Fruit fly (Drosophila melanogaster) whole organism, embryonic: ENCODE data around the gene CG42823.

Experiments
- CG10274 ChIP-seq: fragments of 200-800 bp; sonication (Bioruptor generic); optimal IDR thresholded peaks from 3 replicates; lab custom pipeline; 2017; ENCODE audit warnings: missing biosample characterization, mild to moderate bottlenecking, missing genetic modification characterization
- CG10979 ChIP-seq: fragments of 200-800 bp; sonication (Bioruptor generic); optimal IDR thresholded peaks from 2 replicates; lab custom pipeline; 2018; ENCODE audit warnings: missing biosample characterization, mild to moderate bottlenecking, missing genetic modification characterization, moderate library complexity
- CG11085 ChIP-seq: fragments of 200-800 bp; sonication (Bioruptor generic); IDR thresholded peaks from 2 replicates; pipeline ENCODE4 v1.3.6; 2022; ENCODE audit warnings: missing biosample characterization, missing genetic modification characterization
- CG11398 ChIP-seq: fragments of 200-800 bp; sonication (Bioruptor generic); optimal IDR thresholded peaks from 2 replicates; lab custom pipeline; 2016; ENCODE audit warnings: missing biosample characterization, missing genetic modification characterization
- CG11723 ChIP-seq: fragments of 200-800 bp; sonication (Bioruptor generic); optimal IDR thresholded peaks from 2 replicates; lab custom pipeline; 2017; ENCODE audit warnings: missing biosample characterization, mild to moderate bottlenecking, missing genetic modification characterization
- CG12104 ChIP-seq: fragments of 200-800 bp; sonication (Bioruptor generic); optimal IDR thresholded peaks from 3 replicates; lab custom pipeline; 2016; ENCODE audit warnings: missing biosample characterization, missing genetic modification characterization
- CG1233 ChIP-seq: fragments of 200-800 bp; sonication (Bioruptor generic); optimal IDR thresholded peaks from 4 replicates; lab custom pipeline; 2018; ENCODE audit warnings: missing biosample characterization, mild to moderate bottlenecking, missing genetic modification characterization
- CG12391 ChIP-seq: fragments of 200-800 bp; sonication (Bioruptor generic); optimal IDR thresholded peaks from 3 replicates; lab custom pipeline; 2018; ENCODE audit warnings: missing biosample characterization, mild to moderate bottlenecking, missing genetic modification characterization, moderate library complexity
- CG13123 ChIP-seq: fragments of 200-800 bp; sonication (Bioruptor generic); optimal IDR thresholded peaks from 2 replicates; lab custom pipeline; 2016; ENCODE audit warnings: missing biosample characterization, missing genetic modification characterization
- CG15011 ChIP-seq: fragments of 200-800 bp; sonication (Bioruptor generic); optimal IDR thresholded peaks from 3 replicates; lab custom pipeline; 2018; ENCODE audit warnings: missing biosample characterization, mild to moderate bottlenecking, missing genetic modification characterization
- CG15696 ChIP-seq: fragments of 200-800 bp; sonication (Bioruptor generic); optimal IDR thresholded peaks from 2 replicates; lab custom pipeline; 2019; ENCODE audit warnings: missing biosample characterization, mild to moderate bottlenecking, missing genetic modification characterization, moderate library complexity
- CG2120 ChIP-seq: fragments of 200-800 bp; sonication (Bioruptor generic); optimal IDR thresholded peaks from 3 replicates; lab custom pipeline; 2016; ENCODE audit warnings: missing biosample characterization, missing genetic modification characterization
- CG2678 ChIP-seq: fragments of 200-800 bp; sonication (Bioruptor generic); optimal IDR thresholded peaks from 3 replicates; lab custom pipeline; 2019; ENCODE audit warnings: missing biosample characterization, mild to moderate bottlenecking, missing genetic modification characterization, moderate library complexity
- CG32532 ChIP-seq: fragments of 200-800 bp; sonication (Bioruptor generic); IDR thresholded peaks from 2 replicates; pipeline ENCODE4 v1.3.6; 2022; ENCODE audit warnings: missing biosample characterization, missing genetic modification characterization
- CG43689 ChIP-seq: fragments of 200-800 bp; sonication (Bioruptor generic); IDR thresholded peaks from 2 replicates; pipeline ENCODE4 v1.3.6; 2022; ENCODE audit warnings: missing biosample characterization, missing genetic modification characterization
- CG5245 ChIP-seq: fragments of 200-800 bp; sonication (Bioruptor generic); optimal IDR thresholded peaks from 3 replicates; lab custom pipeline; 2016; ENCODE audit warnings: missing biosample characterization, missing genetic modification characterization
- CG6765 ChIP-seq: fragments of 200-800 bp; sonication (Bioruptor generic); optimal IDR thresholded peaks from 3 replicates; lab custom pipeline; 2017; ENCODE audit warnings: missing biosample characterization, mild to moderate bottlenecking, missing genetic modification characterization
- CG7839 ChIP-seq: fragments of 200-800 bp; sonication (Bioruptor generic); optimal IDR thresholded peaks from 3 replicates; lab custom pipeline; 2018; ENCODE audit warnings: missing biosample characterization, mild to moderate bottlenecking, missing genetic modification characterization, moderate library complexity
- CG9797 ChIP-seq: fragments of 200-800 bp; sonication (Bioruptor generic); optimal IDR thresholded peaks from 3 replicates; lab custom pipeline; 2018; ENCODE audit warnings: missing biosample characterization, mild to moderate bottlenecking, missing genetic modification characterization
- Camta ChIP-seq: fragments of 200-800 bp; sonication (Bioruptor generic); optimal IDR thresholded peaks from 2 replicates; lab custom pipeline; 2016; ENCODE audit warnings: missing biosample characterization, missing genetic modification characterization
- CoRest ChIP-seq: fragments of 200-800 bp; sonication (Bioruptor generic); optimal IDR thresholded peaks from 3 replicates; lab custom pipeline; 2018; ENCODE audit warnings: missing biosample characterization, mild to moderate bottlenecking, missing genetic modification characterization, moderate library complexity
- Dek ChIP-seq: fragments of 200-800 bp; sonication (Bioruptor generic); optimal IDR thresholded peaks from 3 replicates; lab custom pipeline; 2019; ENCODE audit warnings: missing biosample characterization, mild to moderate bottlenecking, missing genetic modification characterization, moderate library complexity
- Doc2 ChIP-seq: fragments of 200-800 bp; sonication (Bioruptor generic); IDR thresholded peaks from 2 replicates; pipeline ENCODE4 v1.3.6; 2022; ENCODE audit warnings: missing biosample characterization, missing genetic modification characterization
- Drgx ChIP-seq: fragments of 200-800 bp; sonication (Bioruptor generic); IDR thresholded peaks from 2 replicates; pipeline ENCODE4 v1.3.6; 2022; ENCODE audit warnings: missing biosample characterization, missing genetic modification characterization
- HmgZ ChIP-seq: fragments of 200-800 bp; sonication (Bioruptor generic); optimal IDR thresholded peaks from 2 replicates; lab custom pipeline; 2018; ENCODE audit warnings: missing biosample characterization, mild to moderate bottlenecking, missing genetic modification characterization
- Kr ChIP-seq: fragments of 200-800 bp; sonication (Bioruptor generic); optimal IDR thresholded peaks from 2 replicates; lab custom pipeline; 2017; ENCODE audit warnings: missing biosample characterization, mild to moderate bottlenecking, missing genetic modification characterization
- MBD-R2 ChIP-seq: fragments of 200-800 bp; sonication (Bioruptor generic); IDR thresholded peaks from 2 replicates; pipeline ENCODE4 v1.3.6; 2022; ENCODE audit warnings: missing biosample characterization, missing genetic modification characterization
- Opbp ChIP-seq: fragments of 200-800 bp; sonication (Bioruptor generic); IDR thresholded peaks from 3 replicates; pipeline ENCODE4 v1.3.6; 2022; ENCODE audit warnings: missing biosample characterization, missing genetic modification characterization; ENCODE audit not compliant: partially characterized antibody
- Rx ChIP-seq: fragments of 200-800 bp; sonication (Bioruptor generic); IDR thresholded peaks from 2 replicates; pipeline ENCODE4 v1.3.6; 2022; ENCODE audit warnings: missing biosample characterization, missing genetic modification characterization
- Xbp1 ChIP-seq: fragments of 200-800 bp; sonication (Bioruptor generic); optimal IDR thresholded peaks from 3 replicates; lab custom pipeline; 2016; ENCODE audit warnings: missing biosample characterization, mild to moderate bottlenecking, missing genetic modification characterization
- Xrp1 ChIP-seq: fragments of 200-800 bp; sonication (Bioruptor generic); IDR thresholded peaks from 2 replicates; pipeline ENCODE4 v1.3.6; 2022; ENCODE audit warnings: missing biosample characterization, missing genetic modification characterization
- al ChIP-seq: fragments of 200-800 bp; sonication (Bioruptor generic); IDR thresholded peaks from 2 replicates; pipeline ENCODE4 v1.3.6; 2022; ENCODE audit warnings: missing biosample characterization, missing genetic modification characterization
- ap ChIP-seq: fragments of 200-800 bp; sonication (Bioruptor generic); IDR thresholded peaks from 2 replicates; pipeline ENCODE4 v1.3.6; 2022; ENCODE audit warnings: missing biosample characterization, missing genetic modification characterization
- bab2 ChIP-seq: fragments of 200-800 bp; sonication (Bioruptor generic); optimal IDR thresholded peaks from 2 replicates; lab custom pipeline; 2016; ENCODE audit warnings: missing biosample characterization, missing genetic modification characterization
- cas ChIP-seq: fragments of 200-800 bp; sonication (Bioruptor generic); IDR thresholded peaks from 2 replicates; pipeline ENCODE4 v1.3.6; 2022; ENCODE audit warnings: missing biosample characterization, missing genetic modification characterization
- chif ChIP-seq, 2 experiments: fragments of 200-800 bp; sonication (Bioruptor generic); optimal IDR thresholded peaks; 3 replicates each; lab custom pipeline; 2016; ENCODE audit warnings: missing biosample characterization in 2 of 2, missing genetic modification characterization in 2 of 2
- chm ChIP-seq: fragments of 200-800 bp; sonication (Bioruptor generic); IDR thresholded peaks from 2 replicates; pipeline ENCODE4 v1.3.6; 2022; ENCODE audit warnings: missing biosample characterization, missing genetic modification characterization
- dpn ChIP-seq, 2 experiments: fragments of 200-800 bp; sonication (Bioruptor generic); optimal IDR thresholded peaks; 3 replicates each; lab custom pipeline; 2016; ENCODE audit warnings: missing biosample characterization in 2 of 2, missing genetic modification characterization in 2 of 2
- hb ChIP-seq: fragments of 200-800 bp; sonication (Bioruptor generic); IDR thresholded peaks from 3 replicates; pipeline ENCODE4 v1.3.6; 2022; ENCODE audit warnings: missing biosample characterization, missing genetic modification characterization; ENCODE audit not compliant: partially characterized antibody
- lov ChIP-seq, 2 experiments: fragments of 200-800 bp in 1 of 2; fragments of >200 bp in 1 of 2; sonication (Bioruptor generic) in 1 of 2; IDR thresholded peaks in 1 of 2; optimal IDR thresholded peaks in 1 of 2; 2 replicates in 1 of 2; 3 replicates in 1 of 2; pipeline versions ENCODE4 v1.3.6 to Lab custom; 2017 to 2022; ENCODE audit warnings: missing biosample characterization in 1 of 2, missing genetic modification characterization in 1 of 2
- mam ChIP-seq: fragments of 200-800 bp; sonication (Bioruptor generic); optimal IDR thresholded peaks from 3 replicates; lab custom pipeline; 2016; ENCODE audit warnings: missing biosample characterization, missing genetic modification characterization
- pros ChIP-seq: fragments of 200-800 bp; sonication (Bioruptor generic); optimal IDR thresholded peaks from 3 replicates; lab custom pipeline; 2019; ENCODE audit warnings: missing biosample characterization, mild to moderate bottlenecking, missing genetic modification characterization, moderate library complexity
- sens ChIP-seq: fragments of 200-800 bp; sonication (Bioruptor generic); peaks from one replicate; lab custom pipeline; 2016; ENCODE audit warnings: missing biosample characterization, missing genetic modification characterization
- seq ChIP-seq: fragments of 200-800 bp; sonication (Bioruptor generic); IDR thresholded peaks from 2 replicates; pipeline ENCODE4 v1.3.6; 2022; ENCODE audit warnings: missing biosample characterization, missing genetic modification characterization
- ssp ChIP-seq: fragments of 200-800 bp; sonication (Bioruptor generic); IDR thresholded peaks from 2 replicates; pipeline ENCODE4 v1.3.6; 2022; ENCODE audit warnings: missing biosample characterization, missing genetic modification characterization
- tio ChIP-seq: fragments of 200-800 bp; sonication (Bioruptor generic); optimal IDR thresholded peaks from 2 replicates; lab custom pipeline; 2017; ENCODE audit warnings: missing biosample characterization, missing genetic modification characterization, inconsistent platforms
- toy ChIP-seq: fragments of 200-800 bp; sonication (Bioruptor generic); IDR thresholded peaks from 2 replicates; pipeline ENCODE4 v1.3.6; 2022; ENCODE audit warnings: missing biosample characterization, missing genetic modification characterization
- tx ChIP-seq: fragments of 200-800 bp; sonication (Bioruptor generic); optimal IDR thresholded peaks from 2 replicates; lab custom pipeline; 2016; ENCODE audit warnings: missing biosample characterization, missing genetic modification characterization
- vfl ChIP-seq: fragments of 200-800 bp; sonication (Bioruptor generic); optimal IDR thresholded peaks from 2 replicates; lab custom pipeline; 2016; ENCODE audit warnings: missing biosample characterization, missing genetic modification characterization
- zf30C ChIP-seq: fragments of 200-800 bp; sonication (Bioruptor generic); optimal IDR thresholded peaks from 3 replicates; lab custom pipeline; 2018; ENCODE audit warnings: missing biosample characterization, mild to moderate bottlenecking, missing genetic modification characterization

CG42823 gene

DNA sequence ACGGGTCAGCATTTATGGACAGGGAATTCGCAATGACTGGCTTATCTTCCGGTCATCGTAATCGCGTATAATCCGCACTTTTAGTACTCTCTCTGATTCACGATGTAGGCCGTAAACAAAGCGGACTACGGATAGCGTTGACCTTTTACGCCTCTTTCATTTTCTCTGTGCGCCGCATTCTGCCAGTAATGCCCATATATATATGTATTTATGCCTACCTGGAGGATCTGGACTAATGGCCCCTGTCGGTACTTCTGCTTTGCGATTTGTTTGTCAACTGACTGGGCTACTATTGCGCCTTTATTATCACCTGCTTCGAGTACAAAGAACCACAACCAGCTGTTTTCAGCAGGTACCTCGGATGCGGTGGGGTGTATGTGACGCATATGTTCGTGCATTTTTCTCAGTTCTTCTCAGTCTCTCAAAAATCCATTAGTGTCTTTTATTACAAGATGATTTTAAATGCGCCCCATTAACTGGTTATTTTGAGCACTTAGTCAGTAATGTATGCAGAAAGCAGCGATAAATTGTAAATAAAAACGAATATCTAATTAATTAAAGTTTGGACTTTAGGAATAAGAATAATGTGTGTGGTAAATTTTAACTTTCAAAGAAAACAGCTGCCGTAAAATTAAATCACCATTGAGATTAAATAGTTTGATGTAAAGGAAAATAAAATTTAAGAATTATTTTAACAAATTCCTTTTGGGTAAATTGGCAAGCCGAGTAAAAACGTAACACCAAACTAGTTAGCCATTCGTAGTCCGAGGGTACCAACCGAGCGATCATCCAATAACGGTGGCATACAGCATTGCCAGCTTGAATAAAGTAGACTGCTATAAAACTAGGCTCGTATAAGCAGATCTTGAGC lies 10.4 kb downstream of the CG42823 start, which contains the start of gene CREG (continued):
- TF ChIP-seq pros (GFP tag; lab: Kevin White, UChicago): no peak
- peak; percentile 54 for TF ChIP-seq CG2678
- TF ChIP-seq Rx (GFP tag; lab: Robert Waterston, UW): no peak
- no peak for TF ChIP-seq tio (GFP tag; lab: Kevin White, UChicago)
- peak; percentile 24; the same call in 1 of the 2 replicates for TF ChIP-seq Xrp1 (GFP tag; lab: Robert Waterston, UW)
- no peak for TF ChIP-seq CG9797 (GFP tag; lab: Kevin White, UChicago)
- TF ChIP-seq Drgx: 0 out of 2 replicates have a peak, but pooled peaks have one; percentile 14
- TF ChIP-seq CG32532 (GFP tag; lab: Robert Waterston, UW): no peak
- no peak for TF ChIP-seq CG15696 (tag; lab: Kevin White, UChicago)
- peak; percentile 1 for TF ChIP-seq CG10274 (GFP tag; lab: Kevin White, UChicago)
- TF ChIP-seq mam (GFP tag; lab: Kevin White, UChicago): no peak
- no peak for TF ChIP-seq Dek (tag; lab: Kevin White, UChicago)
- peak; percentile 28 for TF ChIP-seq CG7839 (tag; lab: Kevin White, UChicago)
- TF ChIP-seq chif (GFP tag; optimal IDR thresholded peaks at IDR 0.05; lab: Kevin White, UChicago): peak in 1 of 2 experiments; percentile 16
- TF ChIP-seq CG11085 (GFP tag; lab: Robert Waterston, UW): no peak
- TF ChIP-seq ap (GFP tag; lab: Robert Waterston, UW): no peak
- TF ChIP-seq bab2: no peak
- peak; percentile 24 for TF ChIP-seq CG10979
- TF ChIP-seq Doc2 (GFP tag; lab: Robert Waterston, UW): no peak
- no peak for TF ChIP-seq HmgZ
- no peak for TF ChIP-seq CG11398
- TF ChIP-seq CG13123: no peak
- TF ChIP-seq Opbp: no peak
- TF ChIP-seq CG5245 (GFP tag; lab: Kevin White, UChicago): no peak
- TF ChIP-seq vfl: no peak
- no peak for TF ChIP-seq zf30C (GFP tag; lab: Kevin White, UChicago)
- no peak for TF ChIP-seq Kr (GFP tag; lab: Kevin White, UChicago)
- no peak for TF ChIP-seq cas (GFP tag; lab: Robert Waterston, UW)
- no peak for TF ChIP-seq CG11723
- TF ChIP-seq al (GFP tag; lab: Robert Waterston, UW): no peak
- no peak for TF ChIP-seq CG15011 (GFP tag; lab: Kevin White, UChicago)
- no peak for TF ChIP-seq CG1233 (GFP tag; lab: Kevin White, UChicago)
- TF ChIP-seq toy (GFP tag; lab: Robert Waterston, UW): no peak
- TF ChIP-seq CG43689 (GFP tag; lab: Robert Waterston, UW): no peak
- TF ChIP-seq CG12104 (GFP tag; lab: Kevin White, UChicago): peak; percentile 34
- TF ChIP-seq CG2120: peak; percentile 34
- TF ChIP-seq seq: no peak
- TF ChIP-seq CoRest (tag; lab: Kevin White, UChicago): peak; percentile 45
- no peak for TF ChIP-seq dpn (GFP tag; optimal IDR thresholded peaks at IDR 0.05; lab: Kevin White, UChicago)
- TF ChIP-seq chm: no peak
- peak; percentile 80 for TF ChIP-seq sens (GFP tag; lab: Kevin White, UChicago)
- TF ChIP-seq CG6765 (GFP tag; lab: Kevin White, UChicago): no peak
- TF ChIP-seq CG12391 (tag; lab: Kevin White, UChicago): peak; percentile 46
- peak; percentile 32; the same call in 1 of the 2 replicates for TF ChIP-seq MBD-R2
- TF ChIP-seq hb: no peak
- peak; percentile 10 for TF ChIP-seq Xbp1
- TF ChIP-seq tx (GFP tag; lab: Kevin White, UChicago): no peak
- no peak for TF ChIP-seq ssp (GFP tag; lab: Robert Waterston, UW)
- no peak for TF ChIP-seq Camta (GFP tag; lab: Kevin White, UChicago)
- TF ChIP-seq lov (optimal IDR thresholded peaks at IDR 0.05; lab: Kevin White, UChicago): no peak
- TF ChIP-seq lov (GFP tag; IDR thresholded peaks at IDR 0.05; lab: Robert Waterston, UW): no peak
